Worm (Caenorhabditis elegans) whole organism, L2 larva: Measurements from ENCODE around the gene pudl-1.

Experiments
- R02D3.7 ChIP-seq: fragments of 150-350 bp; optimal IDR thresholded peaks from 2 replicates; lab custom pipeline; 2014; ENCODE audit warnings: missing biosample characterization, missing genetic modification characterization
- ama-1 ChIP-seq: fragments of 150-350 bp; optimal IDR thresholded peaks from 2 replicates; lab custom pipeline; 2018; ENCODE audit warnings: inconsistent platforms
- ceh-82 ChIP-seq: fragments of 150-350 bp; optimal IDR thresholded peaks from 2 replicates; lab custom pipeline; 2014; ENCODE audit warnings: missing biosample characterization, missing genetic modification characterization
- dmd-4 ChIP-seq: sonication (generic microtip); optimal IDR thresholded peaks from 2 replicates; lab custom pipeline; 2017; ENCODE audit warnings: missing biosample characterization, missing genetic modification characterization
- elt-1 ChIP-seq: fragments of 150-350 bp; optimal IDR thresholded peaks from 2 replicates; lab custom pipeline; 2014; ENCODE audit warnings: missing biosample characterization, missing genetic modification characterization
- nhr-12 ChIP-seq: fragments of 150-350 bp; optimal IDR thresholded peaks from 2 replicates; lab custom pipeline; 2014; ENCODE audit warnings: missing biosample characterization, missing genetic modification characterization
- nhr-237 ChIP-seq: fragments of 150-350 bp; optimal IDR thresholded peaks from 2 replicates; lab custom pipeline; 2014; ENCODE audit warnings: missing biosample characterization, missing genetic modification characterization
- skn-1 ChIP-seq: sonication (generic microtip); optimal IDR thresholded peaks from 2 replicates; lab custom pipeline; 2017; ENCODE audit warnings: missing biosample characterization, missing genetic modification characterization
- unc-39 ChIP-seq: fragments of 150-350 bp; optimal IDR thresholded peaks from 2 replicates; lab custom pipeline; 2014; ENCODE audit warnings: missing biosample characterization, missing genetic modification characterization
- unc-62 ChIP-seq: fragments of 150-350 bp; optimal IDR thresholded peaks from 2 replicates; lab custom pipeline; 2014; ENCODE audit warnings: missing biosample characterization, missing genetic modification reagents, missing genetic modification characterization
- zag-1 ChIP-seq: fragments of 150-350 bp; optimal IDR thresholded peaks from 2 replicates; lab custom pipeline; 2014; ENCODE audit warnings: missing biosample characterization, missing genetic modification characterization

DNA sequence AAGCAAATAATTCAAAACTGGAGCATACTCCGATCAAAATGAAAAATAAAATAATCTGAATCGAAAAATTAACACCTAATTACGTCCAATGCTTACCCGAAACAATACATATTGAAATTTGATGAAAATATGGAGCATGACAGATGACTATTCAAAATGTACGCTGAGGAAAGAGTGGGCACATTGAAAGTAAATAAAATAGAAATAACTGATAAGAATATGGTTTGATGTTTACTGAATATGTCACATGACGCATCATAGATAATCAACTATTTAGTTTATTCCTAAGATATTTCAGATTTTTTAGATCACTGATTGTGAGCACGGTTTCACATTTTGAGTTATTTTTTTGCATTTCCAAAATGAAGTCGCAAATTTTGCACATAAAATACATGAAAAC, 34.4 kb upstream of the pudl-1 start, which contains the start of gene Y54G2A.52:
- TF ChIP-seq nhr-12 (tag; lab: Kevin White, UChicago) (no peak), unc-62 (GFP tag; lab: Kevin White, UChicago) (no peak), elt-1 (no peak), nhr-237 (no peak), skn-1 (no peak), R02D3.7 (tag; lab: Kevin White, UChicago) (no peak), ceh-82 (tag; lab: Kevin White, UChicago) (no peak), unc-39 (tag; lab: Kevin White, UChicago) (no peak), ama-1 (no peak), dmd-4 (no peak), zag-1 (no peak)
